Fruit fly (Drosophila melanogaster): Measurements from ENCODE around the gene CG44085.

CG44085 gene

dm6 chr2L:13296703-13297230, 36.0 kb downstream of the CG44085 start:
- TF ChIP-seq Stat92E (GFP tag; optimal IDR thresholded peaks at IDR 0.05) (peak in 1 of 3 experiments; percentile 58), onecut (GFP tag; IDR thresholded peaks at IDR 0.05) (peak; percentile 92), CG9609 (GFP tag; optimal IDR thresholded peaks at IDR 0.05) (no peak), cg (GFP tag; optimal IDR thresholded peaks at IDR 0.05) (peak; percentile 49), CG4360 (GFP tag; IDR thresholded peaks at IDR 0.05) (peak; percentile 38; the same call in 1 of the 2 replicates), BtbVII (GFP tag; optimal IDR thresholded peaks at IDR 0.05) (no peak), Blimp-1 (GFP tag; optimal IDR thresholded peaks at IDR 0.05) (peak; percentile 89), MBD-R2 (GFP tag; IDR thresholded peaks at IDR 0.05) (0 out of 2 replicates have a peak, but pooled peaks have one; percentile 10), Trl (optimal IDR thresholded peaks at IDR 0.05) (peak in 1 of 2 experiments; percentile 16), Trl (GFP tag; optimal IDR thresholded peaks at IDR 0.05) (no peak), chinmo (GFP tag; IDR thresholded peaks at IDR 0.05; ENCODE audit: partially characterized antibody) (0 out of 4 replicates have a peak, but pooled peaks have one; percentile 21)

- no peak for TF ChIP-seq Nf-YA (GFP tag; IDR thresholded peaks at IDR 0.05)
- TF ChIP-seq NC2β (GFP tag; optimal IDR thresholded peaks at IDR 0.05): no peak
- TF ChIP-seq CHES-1-like (GFP tag; optimal IDR thresholded peaks at IDR 0.05): no peak
- no peak for TF ChIP-seq Hr3 (GFP tag; optimal IDR thresholded peaks at IDR 0.05)
- TF ChIP-seq cad (GFP tag; optimal IDR thresholded peaks at IDR 0.05): no peak
- no peak for TF ChIP-seq CG6683 (GFP tag; optimal IDR thresholded peaks at IDR 0.05)
- TF ChIP-seq wek (GFP tag; optimal IDR thresholded peaks at IDR 0.05): no peak
- TF ChIP-seq pb (GFP tag; optimal IDR thresholded peaks at IDR 0.05): no peak
- TF ChIP-seq CG11695 (GFP tag; IDR thresholded peaks at IDR 0.05): no peak
- no peak for TF ChIP-seq sim (GFP tag; IDR thresholded peaks at IDR 0.05)
- no peak for TF ChIP-seq nerfin-2 (GFP tag; IDR thresholded peaks at IDR 0.05; ENCODE audit: partially characterized antibody)
- TF ChIP-seq gsb-n (tag; optimal IDR thresholded peaks at IDR 0.05): no peak
- no peak for TF ChIP-seq ham (GFP tag; IDR thresholded peaks at IDR 0.05)
- TF ChIP-seq CG11093 (GFP tag; IDR thresholded peaks at IDR 0.05): no peak
- no peak for TF ChIP-seq da (GFP tag; optimal IDR thresholded peaks at IDR 0.05)
- no peak for TF ChIP-seq pum (GFP tag; optimal IDR thresholded peaks at IDR 0.05)
- no peak for TF ChIP-seq CG1233 (GFP tag; optimal IDR thresholded peaks at IDR 0.05)
Observed at dm6 chr2L:13304488-13304887, 43.7 kb downstream of the CG44085 start, which contains the start of gene CG16825. CG16825 (plus strand) TSS chr2L:13304788.

DNA sequence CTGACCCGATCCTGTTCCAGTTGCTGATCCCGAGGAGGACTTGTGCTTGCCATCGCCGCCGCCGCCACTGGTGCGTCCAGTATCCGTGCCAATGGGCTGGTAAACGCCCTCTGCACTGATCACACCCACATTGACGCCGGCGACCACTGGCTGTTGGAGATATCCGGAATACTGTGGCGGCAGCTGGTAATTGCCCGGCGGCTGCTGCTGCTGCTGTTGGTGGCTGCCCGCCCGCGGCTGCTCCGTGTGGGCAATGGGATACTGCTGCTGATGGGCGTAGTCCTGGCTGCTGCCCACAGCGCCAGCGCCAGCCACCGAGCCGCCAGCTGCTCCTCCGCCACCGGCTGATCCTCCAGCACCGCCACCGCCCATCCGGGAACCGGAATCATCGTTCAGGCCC, 44.2 kb downstream of the CG44085 start:
- TF ChIP-seq CG10979 (tag; optimal IDR thresholded peaks at IDR 0.05): no peak
- TF ChIP-seq ken (GFP tag; IDR thresholded peaks at IDR 0.05): no peak
- no peak for TF ChIP-seq prd (optimal IDR thresholded peaks at IDR 0.05)
- no peak for TF ChIP-seq prd (GFP tag; IDR thresholded peaks at IDR 0.05)
- no peak for TF ChIP-seq CG9215 (GFP tag; IDR thresholded peaks at IDR 0.05)
- TF ChIP-seq CG15514 (GFP tag; optimal IDR thresholded peaks at IDR 0.05): no peak
- TF ChIP-seq ara (GFP tag; IDR thresholded peaks at IDR 0.05): no peak
- TF ChIP-seq Elba2 (GFP tag; optimal IDR thresholded peaks at IDR 0.05): no peak
- TF ChIP-seq CG8478 (optimal IDR thresholded peaks at IDR 0.05): peak; percentile 24
- TF ChIP-seq CG17912 (GFP tag; optimal IDR thresholded peaks at IDR 0.05): no peak
- TF ChIP-seq yki (optimal IDR thresholded peaks at IDR 0.05): no peak
- no peak for TF ChIP-seq pfk (GFP tag; optimal IDR thresholded peaks at IDR 0.05)
- peak; percentile 40 for TF ChIP-seq sens (GFP tag)
- TF ChIP-seq CG18599 (GFP tag; optimal IDR thresholded peaks at IDR 0.05): no peak
- TF ChIP-seq CG18011 (GFP tag; optimal IDR thresholded peaks at IDR 0.05): no peak
- no peak for TF ChIP-seq Chrac-16 (GFP tag; optimal IDR thresholded peaks at IDR 0.05)
- TF ChIP-seq jing (GFP tag; optimal IDR thresholded peaks at IDR 0.05): no peak
- TF ChIP-seq Ets65A (GFP tag): peak; percentile 93
- no peak for TF ChIP-seq CG12769 (tag; optimal IDR thresholded peaks at IDR 0.05)
- no peak for TF ChIP-seq Nf-YB (GFP tag; optimal IDR thresholded peaks at IDR 0.05)
- no peak for TF ChIP-seq CG7372 (GFP tag; IDR thresholded peaks at IDR 0.05)
- TF ChIP-seq sna (GFP tag; IDR thresholded peaks at IDR 0.05; ENCODE audit: partially characterized antibody): no peak

Data from whole organism, embryonic.